Fruit fly (Drosophila melanogaster) whole organism, embryonic: ENCODE measurements around the gene gb.

Source experiments
- ATbp ChIP-seq: fragments of 200-800 bp; sonication (Bioruptor generic); optimal IDR thresholded peaks from 2 replicates; lab custom pipeline; 2017; ENCODE audit warnings: missing biosample characterization, mild to moderate bottlenecking, missing genetic modification characterization, missing genetic modification reagents
- Adf1 ChIP-seq: fragments of 200-800 bp; sonication (Bioruptor generic); IDR thresholded peaks from 2 replicates; pipeline ENCODE4 v1.3.6; 2022; ENCODE audit warnings: missing biosample characterization, missing genetic modification characterization
- Awh ChIP-seq: fragments of 200-800 bp; sonication (Bioruptor generic); IDR thresholded peaks from 2 replicates; pipeline ENCODE4, ENCODE4 v1.3.6; 2022; ENCODE audit warnings: missing biosample characterization, missing genetic modification characterization
- CG10366 ChIP-seq: fragments of 200-800 bp; sonication (Bioruptor generic); IDR thresholded peaks from 2 replicates; pipeline ENCODE4 v1.3.6; 2022; ENCODE audit warnings: missing biosample characterization, missing genetic modification characterization
- CG11085 ChIP-seq: fragments of 200-800 bp; sonication (Bioruptor generic); IDR thresholded peaks from 2 replicates; pipeline ENCODE4 v1.3.6; 2022; ENCODE audit warnings: missing biosample characterization, missing genetic modification characterization
- CG11247 ChIP-seq: fragments of 200-800 bp; sonication (Bioruptor generic); IDR thresholded peaks from 2 replicates; pipeline ENCODE4 v1.3.6; 2022; ENCODE audit warnings: missing biosample characterization, missing genetic modification characterization
- CG11504 ChIP-seq: fragments of 200-800 bp; sonication (Bioruptor generic); optimal IDR thresholded peaks from 3 replicates; lab custom pipeline; 2019; ENCODE audit warnings: missing biosample characterization, mild to moderate bottlenecking, missing genetic modification characterization, moderate library complexity
- CG12155 ChIP-seq: fragments of 200-800 bp; sonication (Bioruptor generic); optimal IDR thresholded peaks from 3 replicates; lab custom pipeline; 2016; ENCODE audit warnings: missing biosample characterization, missing genetic modification characterization
- CG13123 ChIP-seq: fragments of 200-800 bp; sonication (Bioruptor generic); optimal IDR thresholded peaks from 2 replicates; lab custom pipeline; 2016; ENCODE audit warnings: missing biosample characterization, missing genetic modification characterization
- CG13775 ChIP-seq: fragments of 200-800 bp; sonication (Bioruptor generic); optimal IDR thresholded peaks from 3 replicates; lab custom pipeline; 2017; ENCODE audit warnings: missing biosample characterization, mild to moderate bottlenecking, missing genetic modification characterization
- CG14710 ChIP-seq: fragments of 200-800 bp; sonication (Bioruptor generic); optimal IDR thresholded peaks from 3 replicates; lab custom pipeline; 2019; ENCODE audit warnings: missing biosample characterization, mild to moderate bottlenecking, missing genetic modification characterization, moderate library complexity
- CG15073 ChIP-seq: fragments of 200-800 bp; sonication (Bioruptor generic); optimal IDR thresholded peaks from 2 replicates; lab custom pipeline; 2016; ENCODE audit warnings: missing biosample characterization, missing genetic modification characterization
- CG15479 ChIP-seq: fragments of 200-800 bp; sonication (Bioruptor generic); optimal IDR thresholded peaks from 3 replicates; lab custom pipeline; 2019; ENCODE audit warnings: missing biosample characterization, mild to moderate bottlenecking, missing genetic modification characterization, moderate library complexity
- CG1603 ChIP-seq: fragments of 200-800 bp; sonication (Bioruptor generic); optimal IDR thresholded peaks from 2 replicates; lab custom pipeline; 2019; ENCODE audit warnings: missing biosample characterization, mild to moderate bottlenecking, missing genetic modification characterization, moderate library complexity
- CG1647 ChIP-seq: fragments of 200-800 bp; sonication (Bioruptor generic); optimal IDR thresholded peaks from 3 replicates; lab custom pipeline; 2016; ENCODE audit warnings: missing biosample characterization, missing genetic modification characterization
- CG17829 ChIP-seq: fragments of 200-800 bp; optimal IDR thresholded peaks from 2 replicates; lab custom pipeline; 2019; ENCODE audit warnings: missing biosample characterization, mild to moderate bottlenecking, missing genetic modification characterization, moderate library complexity
- CG1792 ChIP-seq: fragments of 200-800 bp; sonication (Bioruptor generic); optimal IDR thresholded peaks from 2 replicates; lab custom pipeline; 2016; ENCODE audit warnings: missing biosample characterization, missing genetic modification characterization
- CG2129 ChIP-seq: fragments of 200-800 bp; sonication (Bioruptor generic); IDR thresholded peaks from 2 replicates; pipeline ENCODE4 v1.3.6; 2022; ENCODE audit warnings: missing biosample characterization, missing genetic modification characterization; ENCODE audit not compliant: partially characterized antibody
- CG2875 ChIP-seq: fragments of 200-800 bp; sonication (Bioruptor generic); optimal IDR thresholded peaks from 2 replicates; lab custom pipeline; 2017; ENCODE audit warnings: missing biosample characterization, mild to moderate bottlenecking, missing genetic modification characterization, missing genetic modification reagents
- CG30020 ChIP-seq: fragments of 200-800 bp; optimal IDR thresholded peaks from 2 replicates; lab custom pipeline; 2019; ENCODE audit warnings: missing biosample characterization, mild to moderate bottlenecking, missing genetic modification characterization, moderate library complexity
- CG3163 ChIP-seq: fragments of 200-800 bp; sonication (Bioruptor generic); optimal IDR thresholded peaks from 3 replicates; lab custom pipeline; 2016; ENCODE audit warnings: missing biosample characterization, missing genetic modification characterization
- CG32772 ChIP-seq: fragments of 200-800 bp; sonication (Bioruptor generic); IDR thresholded peaks from 2 replicates; pipeline ENCODE4 v1.3.6; 2022; ENCODE audit warnings: missing biosample characterization, missing genetic modification characterization
- CG33557 ChIP-seq: fragments of 200-800 bp; sonication (Bioruptor generic); optimal IDR thresholded peaks from 2 replicates; lab custom pipeline; 2019; ENCODE audit warnings: missing biosample characterization, mild to moderate bottlenecking, missing genetic modification characterization, moderate library complexity
- CG3838 ChIP-seq: fragments of 200-800 bp; sonication (Bioruptor generic); optimal IDR thresholded peaks from 3 replicates; lab custom pipeline; 2016; ENCODE audit warnings: missing biosample characterization, missing genetic modification characterization
- CG7357 ChIP-seq: fragments of 200-800 bp; sonication (Bioruptor generic); IDR thresholded peaks from 3 replicates; pipeline ENCODE4 v1.3.6; 2022; ENCODE audit warnings: missing biosample characterization, missing genetic modification characterization
- CG7372 ChIP-seq: fragments of 200-800 bp; sonication (Bioruptor generic); IDR thresholded peaks from 2 replicates; pipeline ENCODE4 v1.3.6; 2022; ENCODE audit warnings: missing biosample characterization, missing genetic modification characterization
- CG7839 ChIP-seq: fragments of 200-800 bp; sonication (Bioruptor generic); optimal IDR thresholded peaks from 3 replicates; lab custom pipeline; 2018; ENCODE audit warnings: missing biosample characterization, mild to moderate bottlenecking, missing genetic modification characterization, moderate library complexity
- CG8388 ChIP-seq: fragments of 200-800 bp; sonication (Bioruptor generic); optimal IDR thresholded peaks from 2 replicates; lab custom pipeline; 2019; ENCODE audit warnings: missing biosample characterization, mild to moderate bottlenecking, missing genetic modification characterization, moderate library complexity
- Gsc ChIP-seq: fragments of 200-800 bp; sonication (Bioruptor generic); IDR thresholded peaks from 2 replicates; pipeline ENCODE4 v1.3.6; 2022; ENCODE audit warnings: missing biosample characterization, missing genetic modification characterization
- Hey ChIP-seq: fragments of 200-800 bp; sonication (Bioruptor generic); optimal IDR thresholded peaks from 3 replicates; lab custom pipeline; 2018; ENCODE audit warnings: missing biosample characterization, mild to moderate bottlenecking, missing genetic modification characterization
- HmgD ChIP-seq: fragments of 200-800 bp; sonication (Bioruptor generic); optimal IDR thresholded peaks from 3 replicates; lab custom pipeline; 2016; ENCODE audit warnings: missing biosample characterization, missing genetic modification characterization
- Meics ChIP-seq: fragments of 200-800 bp; sonication (Bioruptor generic); optimal IDR thresholded peaks from 2 replicates; lab custom pipeline; 2017; ENCODE audit warnings: missing biosample characterization, mild to moderate bottlenecking, missing genetic modification characterization
- Mes4 ChIP-seq: fragments of 200-800 bp; sonication (Bioruptor generic); optimal IDR thresholded peaks from 2 replicates; lab custom pipeline; 2016; ENCODE audit warnings: missing biosample characterization, missing genetic modification characterization
- Sox100B ChIP-seq: fragments of 200-800 bp; sonication (Bioruptor generic); optimal IDR thresholded peaks from 3 replicates; lab custom pipeline; 2018; ENCODE audit warnings: missing biosample characterization, mild to moderate bottlenecking, missing genetic modification characterization
- Sry-β ChIP-seq: fragments of 200-800 bp; sonication (Bioruptor generic); optimal IDR thresholded peaks from 2 replicates; lab custom pipeline; 2018; ENCODE audit warnings: missing biosample characterization, mild to moderate bottlenecking, missing genetic modification characterization, moderate library complexity
- Stat92E ChIP-seq, 3 experiments: fragments of >200 bp in 2 of 3; fragments of 200-800 bp in 1 of 3; sonication (Bioruptor generic) in 1 of 3; optimal IDR thresholded peaks; 2 replicates each; lab custom pipeline; 2017 to 2019; ENCODE audit warnings: missing biosample characterization in 3 of 3, missing genetic modification characterization in 3 of 3, mild to moderate bottlenecking in 1 of 3, moderate library complexity in 1 of 3
- cad ChIP-seq: fragments of >200 bp; optimal IDR thresholded peaks from 2 replicates; lab custom pipeline; 2017; ENCODE audit warnings: missing biosample characterization, missing genetic modification characterization
- cas ChIP-seq: fragments of 200-800 bp; sonication (Bioruptor generic); IDR thresholded peaks from 2 replicates; pipeline ENCODE4 v1.3.6; 2022; ENCODE audit warnings: missing biosample characterization, missing genetic modification characterization
- chm ChIP-seq: fragments of 200-800 bp; sonication (Bioruptor generic); IDR thresholded peaks from 2 replicates; pipeline ENCODE4 v1.3.6; 2022; ENCODE audit warnings: missing biosample characterization, missing genetic modification characterization
- eyg ChIP-seq: fragments of 200-800 bp; sonication (Bioruptor generic); optimal IDR thresholded peaks from 3 replicates; lab custom pipeline; 2016; ENCODE audit warnings: missing biosample characterization, missing genetic modification characterization
- gem ChIP-seq: fragments of 200-800 bp; sonication (Bioruptor generic); optimal IDR thresholded peaks from 2 replicates; lab custom pipeline; 2019; ENCODE audit warnings: missing biosample characterization, mild to moderate bottlenecking, missing genetic modification characterization, moderate library complexity
- pan ChIP-seq, 4 experiments: fragments of >200 bp in 3 of 4; fragments of 200-800 bp in 1 of 4; sonication (Bioruptor generic) in 1 of 4; optimal IDR thresholded peaks in 3 of 4; IDR thresholded peaks in 1 of 4; 2 replicates each; pipeline versions ENCODE4 v1.3.6 to Lab custom; 2017 to 2022; ENCODE audit warnings: missing biosample characterization in 2 of 4, missing genetic modification characterization in 2 of 4, mixed read lengths in 1 of 4
- pfk ChIP-seq: fragments of 200-800 bp; sonication (Bioruptor generic); optimal IDR thresholded peaks from 2 replicates; lab custom pipeline; 2018; ENCODE audit warnings: missing biosample characterization, mild to moderate bottlenecking, missing genetic modification characterization, moderate library complexity
- salm ChIP-seq: fragments of 200-800 bp; sonication (Bioruptor generic); optimal IDR thresholded peaks from 2 replicates; lab custom pipeline; 2018; ENCODE audit warnings: missing biosample characterization, mild to moderate bottlenecking, missing genetic modification characterization
- stwl ChIP-seq: fragments of 200-800 bp; sonication (Bioruptor generic); optimal IDR thresholded peaks from 3 replicates; lab custom pipeline; 2018; ENCODE audit warnings: missing biosample characterization, mild to moderate bottlenecking, missing genetic modification characterization, moderate library complexity
- toy ChIP-seq: fragments of 200-800 bp; sonication (Bioruptor generic); IDR thresholded peaks from 2 replicates; pipeline ENCODE4 v1.3.6; 2022; ENCODE audit warnings: missing biosample characterization, missing genetic modification characterization
- twi ChIP-seq: fragments of 200-800 bp; optimal IDR thresholded peaks from 2 replicates; lab custom pipeline; 2019; ENCODE audit warnings: missing biosample characterization, mild to moderate bottlenecking, missing genetic modification characterization, moderate library complexity

gb gene

dm6 chr3R:27111784-27112602 is at the start of gene gb, which contains the start of gene CG5815 (continued):
- TF ChIP-seq Adf1 (GFP tag; lab: Robert Waterston, UW) (peak; percentile 64; the same call in 1 of the 2 replicates), CG11247 (peak; percentile 89), CG11085 (GFP tag; lab: Robert Waterston, UW) (peak; percentile 90), CG15479 (peak; percentile 88), salm (peak; percentile 63), CG15073 (GFP tag; lab: Kevin White, UChicago) (peak; percentile 32), CG8388 (GFP tag; lab: Kevin White, UChicago) (peak; percentile 79), Sox100B (GFP tag; lab: Kevin White, UChicago) (no peak), pfk (GFP tag; lab: Kevin White, UChicago) (peak; percentile 17), CG2875 (GFP tag; lab: Kevin White, UChicago) (peak; percentile 81), CG13775 (GFP tag; lab: Kevin White, UChicago) (peak; percentile 94), CG1792 (peak; percentile 17), Awh (GFP tag; lab: Robert Waterston, UW) (0 out of 2 replicates have a peak, but pooled peaks have one; percentile 63), HmgD (GFP tag; lab: Kevin White, UChicago) (no peak), CG14710 (tag; lab: Kevin White, UChicago) (peak; percentile 88), CG1647 (GFP tag; lab: Kevin White, UChicago) (peak; percentile 91), toy (peak; percentile 60; the same call in 1 of the 2 replicates), ATbp (GFP tag; lab: Kevin White, UChicago) (peak; percentile 54), CG13123 (peak; percentile 83), CG2129 (peak; percentile 96), chm (peak; percentile 86), CG11504 (tag; lab: Kevin White, UChicago) (peak; percentile 90), CG17829 (tag; lab: Kevin White, UChicago) (peak; percentile 91), CG7372 (GFP tag; lab: Robert Waterston, UW) (peak; percentile 83), Mes4 (peak; percentile 48), CG7839 (peak; percentile 88), eyg (GFP tag; lab: Kevin White, UChicago) (no peak), cad (GFP tag; lab: Kevin White, UChicago) (no peak), Stat92E (GFP tag; optimal IDR thresholded peaks at IDR 0.05; lab: Kevin White, UChicago) (peak in 1 of 3 experiments; percentile 34), CG3838 (peak; percentile 77), Sry-β (GFP tag; lab: Kevin White, UChicago) (peak; percentile 92), cas (peak; percentile 88), Hey (peak; percentile 38), CG33557 (GFP tag; lab: Kevin White, UChicago) (peak; percentile 77), pan (optimal IDR thresholded peaks at IDR 0.05; lab: Kevin White, UChicago) (no peak), pan (GFP tag; optimal IDR thresholded peaks at IDR 0.05 in 1 of 2, IDR thresholded peaks at IDR 0.05 in 1 of 2) (peak in 1 of 2 experiments; percentile 90), CG12155 (GFP tag; lab: Kevin White, UChicago) (peak; percentile 93), CG7357 (GFP tag; lab: Robert Waterston, UW) (peak; percentile 78), CG32772 (peak; percentile 87), CG1603 (peak; percentile 50), CG30020 (tag; lab: Kevin White, UChicago) (peak; percentile 71), Gsc (GFP tag; lab: Robert Waterston, UW) (no peak), gem (tag; lab: Kevin White, UChicago) (peak; percentile 93), CG3163 (GFP tag; lab: Kevin White, UChicago) (peak; percentile 20), Meics (peak; percentile 91), stwl (tag; lab: Kevin White, UChicago) (peak; percentile 84), CG10366 (peak; percentile 98), twi (tag; lab: Kevin White, UChicago) (peak; percentile 79)
